Fruit fly (Drosophila melanogaster): ENCODE data around the gene CG18764.

Gene CG18764

dm6 chr3R:11662617-11663016 lies 35.9 kb downstream of the CG18764 start (continued):
- TF ChIP-seq Ets65A (GFP tag) (no peak), Asciz (GFP tag; optimal IDR thresholded peaks at IDR 0.05) (no peak), CG6175 (GFP tag; IDR thresholded peaks at IDR 0.05) (no peak), CG12236 (GFP tag; optimal IDR thresholded peaks at IDR 0.05) (no peak), nerfin-2 (GFP tag; IDR thresholded peaks at IDR 0.05; ENCODE audit: partially characterized antibody) (no peak), psq (GFP tag; optimal IDR thresholded peaks at IDR 0.05) (no peak), gcm (GFP tag; optimal IDR thresholded peaks at IDR 0.05) (no peak), Nf-YB (GFP tag; optimal IDR thresholded peaks at IDR 0.05) (no peak), pfk (GFP tag; optimal IDR thresholded peaks at IDR 0.05) (no peak), Nf-YA (GFP tag; IDR thresholded peaks at IDR 0.05) (no peak), CG8388 (GFP tag; optimal IDR thresholded peaks at IDR 0.05) (no peak), ssp (GFP tag; IDR thresholded peaks at IDR 0.05) (no peak), lov (optimal IDR thresholded peaks at IDR 0.05) (no peak), lov (GFP tag; IDR thresholded peaks at IDR 0.05) (no peak), Opbp (GFP tag; IDR thresholded peaks at IDR 0.05; ENCODE audit: partially characterized antibody) (no peak), H2.0 (GFP tag; IDR thresholded peaks at IDR 0.05) (no peak), CG18599 (GFP tag; optimal IDR thresholded peaks at IDR 0.05) (no peak), Jarid2 (GFP tag; optimal IDR thresholded peaks at IDR 0.05) (no peak), stc (GFP tag; IDR thresholded peaks at IDR 0.05) (no peak), Doc2 (GFP tag; IDR thresholded peaks at IDR 0.05) (no peak), hb (GFP tag; IDR thresholded peaks at IDR 0.05; ENCODE audit: partially characterized antibody) (no peak), CG17361 (GFP tag; IDR thresholded peaks at IDR 0.05) (0 out of 3 replicates have a peak, but pooled peaks have one; percentile 37), Rfx (GFP tag; IDR thresholded peaks at IDR 0.05) (no peak), Dek (tag; optimal IDR thresholded peaks at IDR 0.05) (no peak), bowl (GFP tag; IDR thresholded peaks at IDR 0.05) (no peak), sima (GFP tag; optimal IDR thresholded peaks at IDR 0.05) (no peak), mld (GFP tag; IDR thresholded peaks at IDR 0.05; ENCODE audit: partially characterized antibody) (no peak), CG8089 (GFP tag; optimal IDR thresholded peaks at IDR 0.05) (no peak), CG2202 (tag; optimal IDR thresholded peaks at IDR 0.05) (no peak), lab (GFP tag; optimal IDR thresholded peaks at IDR 0.05) (no peak), CG13424 (tag; optimal IDR thresholded peaks at IDR 0.05) (no peak), zen2 (GFP tag; IDR thresholded peaks at IDR 0.05; ENCODE audit: partially characterized antibody) (no peak), Hey (tag; optimal IDR thresholded peaks at IDR 0.05) (no peak), Ada2b (GFP tag; IDR thresholded peaks at IDR 0.05) (no peak), CG3407 (GFP tag; optimal IDR thresholded peaks at IDR 0.05) (no peak), az2 (GFP tag; optimal IDR thresholded peaks at IDR 0.05) (peak; percentile 7), al (GFP tag; IDR thresholded peaks at IDR 0.05) (no peak), CG30403 (GFP tag; optimal IDR thresholded peaks at IDR 0.05) (no peak), bab2 (GFP tag; optimal IDR thresholded peaks at IDR 0.05) (no peak), Eip74EF (GFP tag; optimal IDR thresholded peaks at IDR 0.05) (no peak), CG10267 (tag; optimal IDR thresholded peaks at IDR 0.05) (no peak), CG17328 (GFP tag; IDR thresholded peaks at IDR 0.05) (no peak), CG11560 (tag; IDR thresholded peaks at IDR 0.05) (no peak), da (GFP tag; optimal IDR thresholded peaks at IDR 0.05) (no peak), Xrp1 (GFP tag; IDR thresholded peaks at IDR 0.05) (peak; percentile 14; the same call in 1 of the 2 replicates), Oli (tag; optimal IDR thresholded peaks at IDR 0.05) (peak; percentile 12), CG7839 (tag; optimal IDR thresholded peaks at IDR 0.05) (peak; percentile 6), CG11504 (tag; optimal IDR thresholded peaks at IDR 0.05) (peak; percentile 26), lmd (GFP tag; IDR thresholded peaks at IDR 0.05) (no peak), CG12942 (GFP tag; optimal IDR thresholded peaks at IDR 0.05) (no peak), CG17186 (GFP tag; optimal IDR thresholded peaks at IDR 0.05) (no peak), tup (GFP tag; optimal IDR thresholded peaks at IDR 0.05) (no peak)
